Worm (Caenorhabditis elegans): ENCODE measurements around the gene K09A11.1.
A peak's percentile ranks its signal among the peaks of the same experiment; 100 is the strongest.

The K09A11.1 gene

DNA sequence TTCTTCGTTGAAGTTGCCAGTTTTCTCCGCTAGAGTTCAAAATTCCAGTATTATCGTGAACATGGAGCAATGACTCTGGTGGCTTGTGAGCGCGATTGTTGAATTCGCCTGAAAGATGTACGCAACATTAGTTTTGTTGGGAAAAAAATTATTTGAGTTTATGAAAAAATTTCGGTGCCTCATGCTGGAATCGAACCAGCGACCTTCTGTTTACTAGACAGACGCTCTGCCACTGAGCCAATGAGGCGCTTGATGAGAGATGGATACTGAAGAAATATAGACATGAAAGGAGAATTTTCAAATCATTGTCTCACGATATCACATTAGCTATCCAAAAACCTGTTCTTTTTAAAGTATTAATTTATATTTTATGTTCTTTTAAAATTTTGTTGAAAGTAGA lies 21.2 kb downstream of the K09A11.1 start (continued):
- TF ChIP-seq akir-1 (GFP tag; optimal IDR thresholded peaks at IDR 0.05) (no peak), F22D6.2 (tag; optimal IDR thresholded peaks at IDR 0.05) (no peak), hmg-20 (GFP tag; IDR thresholded peaks at IDR 0.05) (no peak), mes-4 (tag; optimal IDR thresholded peaks at IDR 0.05) (peak; percentile 51), nhr-90 (tag; optimal IDR thresholded peaks at IDR 0.05) (peak; percentile 57), nfyb-1 (GFP tag; IDR thresholded peaks at IDR 0.05) (peak; percentile 60; the same call in 1 of the 2 replicates), C06A6.2 (GFP tag; conservative IDR thresholded peaks at IDR 0.05) (no peak), F49E8.2 (tag; optimal IDR thresholded peaks at IDR 0.05; ENCODE audit: insufficient read depth) (no peak), F23B12.7 (tag; optimal IDR thresholded peaks at IDR 0.05; ENCODE audit: insufficient read depth) (peak; percentile 43), snpc-4 (GFP tag; optimal IDR thresholded peaks at IDR 0.05) (peak; percentile 11), snpc-4 (tag; optimal IDR thresholded peaks at IDR 0.05) (peak in 1 of 4 experiments; percentile 34), F37B4.10 (GFP tag; IDR thresholded peaks at IDR 0.05) (no peak), nhr-179 (tag; optimal IDR thresholded peaks at IDR 0.05) (no peak), ZK185.1 (tag; optimal IDR thresholded peaks at IDR 0.05; ENCODE audit: poor library complexity, severe bottlenecking) (peak; percentile 48), dox-1 (GFP tag; IDR thresholded peaks at IDR 0.05) (no peak), him-1 (tag; optimal IDR thresholded peaks at IDR 0.05) (peak; percentile 49), F55B11.4 (tag; optimal IDR thresholded peaks at IDR 0.05; ENCODE audit: borderline replicate concordance, insufficient read depth) (no peak), Y56A3A.18 (GFP tag; IDR thresholded peaks at IDR 0.05) (peak; percentile 57; the same call in 1 of the 2 replicates), egrh-3 (GFP tag; IDR thresholded peaks at IDR 0.05) (0 out of 2 replicates have a peak, but pooled peaks have one; percentile 13), cebp-1 (GFP tag; IDR thresholded peaks at IDR 0.05) (no peak), cebp-1 (tag; optimal IDR thresholded peaks at IDR 0.05) (no peak), ztf-3 (GFP tag; optimal IDR thresholded peaks at IDR 0.05) (no peak), nhr-80 (tag; optimal IDR thresholded peaks at IDR 0.05) (peak; percentile 4), sea-2 (GFP tag; IDR thresholded peaks at IDR 0.05) (no peak), ztf-22 (GFP tag; optimal IDR thresholded peaks at IDR 0.05) (no peak), rec-8 (tag; optimal IDR thresholded peaks at IDR 0.05) (peak; percentile 58 to 76), tbp1 (GFP tag; optimal IDR thresholded peaks at IDR 0.05) (peak; percentile 92), nhr-120 (GFP tag; IDR thresholded peaks at IDR 0.05) (no peak), ets-4 (GFP tag; optimal IDR thresholded peaks at IDR 0.05) (no peak), madf-8 (GFP tag; conservative IDR thresholded peaks at IDR 0.05) (no peak), let-607 (tag; optimal IDR thresholded peaks at IDR 0.05) (peak; percentile 9 to 39), ceh-40 (GFP tag; IDR thresholded peaks at IDR 0.05) (0 out of 2 replicates have a peak, but pooled peaks have one; percentile 27), aptf-3 (GFP tag; IDR thresholded peaks at IDR 0.05) (peak; percentile 70; the same call in 1 of the 2 replicates), hrde-1 (tag; optimal IDR thresholded peaks at IDR 0.05; ENCODE audit: borderline replicate concordance) (peak; percentile 51), D2030.7 (GFP tag; IDR thresholded peaks at IDR 0.05) (peak; percentile 79), bed-2 (GFP tag; IDR thresholded peaks at IDR 0.05) (no peak), Y53G8AR.9 (GFP tag; conservative IDR thresholded peaks at IDR 0.05) (no peak), ztf-6 (GFP tag; IDR thresholded peaks at IDR 0.05) (no peak), F57C9.4 (tag; optimal IDR thresholded peaks at IDR 0.05) (no peak), lsl-1 (GFP tag; optimal IDR thresholded peaks at IDR 0.05) (no peak)

Measured in whole organism, young adult.